Worm (Caenorhabditis elegans): Measurements from ENCODE around the gene Y56A3A.41.

Y56A3A.41 gene

ce11 chrIII:11936668-11937276, 43.9 kb upstream of the Y56A3A.41 start:
- TF ChIP-seq nhr-20 (tag; optimal IDR thresholded peaks at IDR 0.05) (no peak), dsc-1 (tag; optimal IDR thresholded peaks at IDR 0.05) (peak; percentile 6), lsy-2 (tag; optimal IDR thresholded peaks at IDR 0.05) (no peak), unc-62 (GFP tag; optimal IDR thresholded peaks at IDR 0.05) (no peak), sptf-1 (tag; optimal IDR thresholded peaks at IDR 0.05) (no peak), efl-1 (optimal IDR thresholded peaks at IDR 0.05) (no peak), efl-1 (GFP tag; optimal IDR thresholded peaks at IDR 0.05 in 1 of 2) (peak in 1 of 2 experiments; percentile 91), rnt-1 (tag; optimal IDR thresholded peaks at IDR 0.05) (peak; percentile 24), elt-3 (tag; optimal IDR thresholded peaks at IDR 0.05) (no peak), fkh-8 (tag; optimal IDR thresholded peaks at IDR 0.05) (peak; percentile 39), fkh-10 (GFP tag; optimal IDR thresholded peaks at IDR 0.05) (no peak), nhr-47 (tag; optimal IDR thresholded peaks at IDR 0.05) (peak; percentile 29), ztf-11 (tag; optimal IDR thresholded peaks at IDR 0.05) (no peak), blmp-1 (tag; optimal IDR thresholded peaks at IDR 0.05) (no peak), tbx-2 (tag; optimal IDR thresholded peaks at IDR 0.05) (peak; percentile 25), zag-1 (tag; optimal IDR thresholded peaks at IDR 0.05) (no peak), xbp-1 (tag; optimal IDR thresholded peaks at IDR 0.05) (peak; percentile 2), nhr-71 (tag; optimal IDR thresholded peaks at IDR 0.05) (peak; percentile 30), lin-14 (GFP tag; optimal IDR thresholded peaks at IDR 0.05) (peak; percentile 34)

ce11 chrIII:11935948-11936280, 43.1 kb upstream of the Y56A3A.41 start:
- no peak for TF ChIP-seq ceh-88 (GFP tag; IDR thresholded peaks at IDR 0.05)
- peak; percentile 13 for TF ChIP-seq snu-23 (GFP tag; optimal IDR thresholded peaks at IDR 0.05)
- TF ChIP-seq zag-1 (tag; optimal IDR thresholded peaks at IDR 0.05) = no peak
- TF ChIP-seq lin-35 (GFP tag; optimal IDR thresholded peaks at IDR 0.05) = peak in 1 of 2 experiments; percentile 6
- no peak for TF ChIP-seq alr-1 (tag; optimal IDR thresholded peaks at IDR 0.05; ENCODE audit: borderline replicate concordance)
- TF ChIP-seq nhr-84 (tag; optimal IDR thresholded peaks at IDR 0.05) = no peak
- TF ChIP-seq fos-1 (tag; optimal IDR thresholded peaks at IDR 0.05) = peak; percentile 17
- TF ChIP-seq ceh-82 (tag; optimal IDR thresholded peaks at IDR 0.05) = peak in 2 of 3 experiments; percentile 13 to 52
- TF ChIP-seq lin-14 (GFP tag; optimal IDR thresholded peaks at IDR 0.05) = peak; percentile 86
- no peak for TF ChIP-seq tlp-1 (tag; optimal IDR thresholded peaks at IDR 0.05)
- TF ChIP-seq fkh-8 (tag; optimal IDR thresholded peaks at IDR 0.05) = peak; percentile 90
- TF ChIP-seq lin-39 (tag; optimal IDR thresholded peaks at IDR 0.05) = no peak
- TF ChIP-seq C34B4.2 (tag; optimal IDR thresholded peaks at IDR 0.05) = no peak
- TF ChIP-seq vab-15 (tag; optimal IDR thresholded peaks at IDR 0.05) = no peak
- no peak for TF ChIP-seq efl-1 (optimal IDR thresholded peaks at IDR 0.05)
- TF ChIP-seq efl-1 (GFP tag; optimal IDR thresholded peaks at IDR 0.05 in 1 of 2) = peak in 1 of 2 experiments; percentile 92
- TF ChIP-seq mep-1 (tag; optimal IDR thresholded peaks at IDR 0.05) = no peak
- TF ChIP-seq unc-30 (tag; optimal IDR thresholded peaks at IDR 0.05) = no peak
- TF ChIP-seq unc-86 (tag; optimal IDR thresholded peaks at IDR 0.05) = peak; percentile 18
- no peak for TF ChIP-seq lin-13 (GFP tag; optimal IDR thresholded peaks at IDR 0.05)
- peak; percentile 14 for TF ChIP-seq snpc-4 (tag; optimal IDR thresholded peaks at IDR 0.05)
- no peak for TF ChIP-seq nhr-90 (tag; optimal IDR thresholded peaks at IDR 0.05; ENCODE audit: poor library complexity)
- TF ChIP-seq hpl-2 (GFP tag; optimal IDR thresholded peaks at IDR 0.05) = no peak
- TF ChIP-seq Y116A8C.19 (tag; optimal IDR thresholded peaks at IDR 0.05; ENCODE audit: borderline replicate concordance) = no peak
- TF ChIP-seq nhr-47 (tag; optimal IDR thresholded peaks at IDR 0.05) = peak; percentile 65
- no peak for TF ChIP-seq efl-3 (GFP tag; optimal IDR thresholded peaks at IDR 0.05)
- no peak for TF ChIP-seq pqm-1 (tag; optimal IDR thresholded peaks at IDR 0.05)
- no peak for TF ChIP-seq F16B12.6 (tag; optimal IDR thresholded peaks at IDR 0.05)
- peak; percentile 12 for TF ChIP-seq tbx-2 (tag; optimal IDR thresholded peaks at IDR 0.05)
- peak; percentile 27 for TF ChIP-seq sox-4 (tag; optimal IDR thresholded peaks at IDR 0.05)
- TF ChIP-seq mdl-1 (tag; optimal IDR thresholded peaks at IDR 0.05) = no peak
- TF ChIP-seq aha-1 (tag; optimal IDR thresholded peaks at IDR 0.05) = no peak
- no peak for TF ChIP-seq unc-62 (GFP tag; optimal IDR thresholded peaks at IDR 0.05)
- no peak for TF ChIP-seq ztf-11 (tag; optimal IDR thresholded peaks at IDR 0.05)
- no peak for TF ChIP-seq ces-1 (GFP tag; optimal IDR thresholded peaks at IDR 0.05)
- TF ChIP-seq elt-3 (tag; optimal IDR thresholded peaks at IDR 0.05) = no peak
- peak in 1 of 2 experiments; percentile 41 for TF ChIP-seq lsy-2 (tag; optimal IDR thresholded peaks at IDR 0.05)
- TF ChIP-seq egl-27 (tag; optimal IDR thresholded peaks at IDR 0.05) = no peak
- no peak for TF ChIP-seq elt-2 (tag; optimal IDR thresholded peaks at IDR 0.05)
- TF ChIP-seq ama-1 (optimal IDR thresholded peaks at IDR 0.05) = no peak
- peak; percentile 45 for TF ChIP-seq swsn-7 (tag; optimal IDR thresholded peaks at IDR 0.05)
- TF ChIP-seq nhr-237 (tag; optimal IDR thresholded peaks at IDR 0.05) = no peak
